Fruit fly (Drosophila melanogaster): ENCODE data around the gene Grip84.
A peak's percentile ranks its signal among the peaks of the same experiment; 100 is the strongest.

The Grip84 gene

DNA sequence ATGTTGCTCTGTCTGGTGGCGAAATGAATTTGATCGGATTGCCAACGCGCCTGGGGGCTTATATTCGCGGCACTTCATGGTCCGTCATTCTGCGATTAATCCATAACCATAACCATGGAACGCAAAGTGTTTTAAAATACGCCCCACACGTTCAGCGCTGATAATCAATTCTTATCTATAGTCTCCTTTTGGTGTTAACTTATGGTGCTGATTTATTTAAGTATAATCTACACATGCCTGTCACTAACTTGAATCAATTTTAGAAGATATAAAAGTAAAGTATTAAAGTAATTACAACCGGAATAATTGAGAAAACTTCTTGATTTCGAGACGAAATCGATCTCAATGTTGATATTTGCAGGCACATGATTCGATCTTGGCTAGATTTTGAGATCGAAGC lies 24.5 kb upstream of the Grip84 start, which contains the start of gene CG14219:
Gene CG14219, minus strand, starts transcription at position 101 of the 400 bp plus-strand sequence.
- TF ChIP-seq CG17801 (GFP tag; optimal IDR thresholded peaks at IDR 0.05; ENCODE audit: partially characterized antibody) = no peak

- TF ChIP-seq CG17801 (GFP tag; optimal IDR thresholded peaks at IDR 0.05; ENCODE audit: partially characterized antibody) = no peak
These were observed 19.6 kb upstream of the Grip84 start for dm6 chrX:19585142-19585541.

- TF ChIP-seq CG17801 (GFP tag; optimal IDR thresholded peaks at IDR 0.05; ENCODE audit: partially characterized antibody) = no peak
These were observed 17.8 kb upstream of the Grip84 start, which contains the start of gene CG14204 for dm6 chrX:19583317-19583716. Gene CG14204, plus strand, starts transcription at chrX:19583617.

- TF ChIP-seq CG17801 (GFP tag; optimal IDR thresholded peaks at IDR 0.05; ENCODE audit: partially characterized antibody) = no peak
These were observed 17.2 kb upstream of the Grip84 start for dm6 chrX:19582732-19583131.

dm6 chrX:19581881-19582280 lies 16.3 kb upstream of the Grip84 start, which contains the start of gene CG14218:
Gene CG14218, minus strand, starts transcription at chrX:19581981.
- no peak for TF ChIP-seq CG17801 (GFP tag; optimal IDR thresholded peaks at IDR 0.05; ENCODE audit: partially characterized antibody)

- no peak for TF ChIP-seq CG17801 (GFP tag; optimal IDR thresholded peaks at IDR 0.05; ENCODE audit: partially characterized antibody)
These were observed 14.2 kb upstream of the Grip84 start, which contains the start of gene Tao for dm6 chrX:19579648-19580301. Gene Tao, minus strand, starts transcription at chrX:19579800.

- TF ChIP-seq CG17801 (GFP tag; optimal IDR thresholded peaks at IDR 0.05; ENCODE audit: partially characterized antibody) = peak; percentile 31
These were observed 13.5 kb upstream of the Grip84 start for dm6 chrX:19578908-19579647.

DNA sequence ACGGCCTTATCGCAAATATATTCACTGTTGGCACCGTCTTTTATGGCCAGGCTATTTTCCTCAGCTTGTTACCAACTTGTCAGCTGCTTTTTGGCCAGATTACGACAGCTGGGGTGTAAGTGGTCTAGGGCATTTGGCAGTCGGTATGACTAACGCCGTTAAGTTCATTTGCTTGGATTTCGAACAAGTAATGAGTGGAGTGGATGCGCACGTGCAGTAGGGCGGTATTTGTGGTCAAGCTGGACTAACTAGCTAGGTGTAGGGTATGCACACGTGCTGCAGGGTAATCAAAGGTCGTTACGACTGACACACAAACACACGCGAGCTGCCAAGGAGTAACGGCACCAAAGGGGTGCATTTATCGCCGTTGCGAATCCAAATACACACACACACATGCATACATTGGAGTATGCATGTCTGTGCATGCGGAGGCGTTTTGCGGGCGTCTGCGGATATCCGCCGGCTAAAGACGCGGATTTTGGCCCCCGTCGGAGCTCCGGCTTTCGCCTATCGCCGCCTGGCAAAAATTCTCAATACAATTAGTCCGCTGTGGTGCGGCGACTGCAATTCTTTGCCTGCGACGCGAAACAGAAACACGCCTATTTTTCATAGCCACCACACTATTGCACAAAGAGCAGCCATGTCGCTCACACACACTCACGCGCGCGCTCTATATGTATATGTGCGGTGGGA lies 12.5 kb upstream of the Grip84 start:
- TF ChIP-seq CG17801 (GFP tag; optimal IDR thresholded peaks at IDR 0.05; ENCODE audit: partially characterized antibody) = peak; percentile 28

- TF ChIP-seq CG17801 (GFP tag; optimal IDR thresholded peaks at IDR 0.05; ENCODE audit: partially characterized antibody) = no peak
These were observed 8.1 kb upstream of the Grip84 start for dm6 chrX:19573687-19574086.

DNA sequence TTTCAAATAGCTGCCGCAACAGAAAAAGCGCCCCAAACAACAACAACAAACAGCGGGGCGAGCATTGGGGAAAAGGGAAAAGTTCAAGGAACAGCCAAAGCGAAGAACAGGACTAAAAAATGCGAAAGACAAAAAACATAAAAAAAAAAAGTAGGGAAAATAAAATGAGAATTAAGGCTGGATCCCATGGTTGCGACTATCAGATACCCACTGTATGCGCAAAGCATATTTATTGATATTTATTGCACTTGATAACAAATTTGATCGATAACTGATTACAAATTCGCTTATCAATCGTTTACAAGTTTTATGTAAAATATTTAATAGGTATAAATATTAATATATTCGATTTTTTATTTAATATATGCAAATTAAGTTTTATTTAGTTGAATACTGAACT lies 16.0 kb downstream of the Grip84 start:
- no peak for TF ChIP-seq CG17801 (GFP tag; optimal IDR thresholded peaks at IDR 0.05; ENCODE audit: partially characterized antibody)

- no peak for TF ChIP-seq CG17801 (GFP tag; optimal IDR thresholded peaks at IDR 0.05; ENCODE audit: partially characterized antibody)
These were observed 17.1 kb downstream of the Grip84 start for dm6 chrX:19548438-19548837.

DNA sequence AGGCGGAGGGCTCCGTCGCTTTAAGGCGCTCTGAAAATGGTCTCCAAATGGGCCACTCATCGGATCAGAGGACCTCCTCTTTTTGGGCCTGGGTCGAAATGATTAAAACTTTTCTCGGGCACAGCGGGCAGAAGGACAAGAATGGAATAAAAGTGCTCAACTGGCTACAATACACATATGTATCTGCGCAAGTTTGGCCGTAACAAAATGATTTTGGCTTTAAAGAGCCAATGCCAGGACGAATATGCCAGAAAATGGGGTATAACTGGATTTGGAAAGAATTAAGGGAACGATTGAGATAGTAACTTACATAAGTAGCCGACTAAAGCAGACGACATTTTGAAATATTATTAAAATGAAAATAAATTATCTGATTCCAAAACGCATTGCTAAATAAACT lies 18.2 kb downstream of the Grip84 start, which contains the start of gene CG32532:
Gene CG32532, minus strand, starts transcription at position 101 of the 400 bp plus-strand sequence.
- no peak for TF ChIP-seq CG17801 (GFP tag; optimal IDR thresholded peaks at IDR 0.05; ENCODE audit: partially characterized antibody)

dm6 chrX:19546658-19547038 lies 18.9 kb downstream of the Grip84 start:
- no peak for TF ChIP-seq CG17801 (GFP tag; optimal IDR thresholded peaks at IDR 0.05; ENCODE audit: partially characterized antibody)

DNA sequence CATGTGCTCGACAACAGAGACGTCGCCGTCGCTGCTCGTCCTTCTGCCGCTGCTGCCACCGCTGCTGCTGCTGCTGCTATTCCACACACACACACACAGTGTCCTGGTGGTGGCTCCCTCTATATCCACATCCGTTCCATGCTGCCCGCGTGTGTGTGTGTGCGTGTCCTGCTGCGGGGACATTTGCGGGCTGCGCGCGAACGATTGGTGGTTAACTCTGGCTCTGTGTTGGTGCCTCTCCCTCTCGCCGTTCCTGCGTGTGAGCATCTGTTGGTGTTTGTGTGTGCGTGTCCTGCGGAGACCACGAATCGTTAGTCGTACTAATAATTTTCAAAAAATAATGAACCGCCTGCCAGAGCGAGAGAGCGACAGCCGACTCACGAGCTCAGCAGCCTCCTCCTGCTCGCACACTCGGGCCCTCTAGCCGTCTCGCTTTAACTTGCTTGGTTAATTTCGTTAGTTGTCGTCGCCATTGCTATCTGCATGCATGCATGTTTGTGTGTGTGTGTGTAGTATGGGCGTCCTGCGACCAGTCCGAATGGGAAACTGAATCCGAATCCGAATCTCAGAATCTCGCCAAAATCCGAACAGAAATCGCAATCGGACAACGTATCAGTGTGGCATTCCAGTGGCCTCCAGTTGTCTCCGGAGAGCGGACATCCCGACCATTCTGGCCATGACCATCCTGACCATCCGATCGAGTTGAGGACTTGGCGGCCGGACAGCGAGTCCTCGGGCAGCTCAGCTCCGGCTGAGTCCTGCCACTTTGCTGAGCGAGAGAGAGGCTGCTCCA lies 19.5 kb downstream of the Grip84 start:
- no peak for TF ChIP-seq CG17801 (GFP tag; optimal IDR thresholded peaks at IDR 0.05; ENCODE audit: partially characterized antibody)

dm6 chrX:19535394-19535793 lies 30.2 kb downstream of the Grip84 start:
- TF ChIP-seq CG17801 (GFP tag; optimal IDR thresholded peaks at IDR 0.05; ENCODE audit: partially characterized antibody) = no peak

Data from ovary, adult (tissue).